Worm (Caenorhabditis elegans): ENCODE results near the gene T05C3.6.

DNA sequence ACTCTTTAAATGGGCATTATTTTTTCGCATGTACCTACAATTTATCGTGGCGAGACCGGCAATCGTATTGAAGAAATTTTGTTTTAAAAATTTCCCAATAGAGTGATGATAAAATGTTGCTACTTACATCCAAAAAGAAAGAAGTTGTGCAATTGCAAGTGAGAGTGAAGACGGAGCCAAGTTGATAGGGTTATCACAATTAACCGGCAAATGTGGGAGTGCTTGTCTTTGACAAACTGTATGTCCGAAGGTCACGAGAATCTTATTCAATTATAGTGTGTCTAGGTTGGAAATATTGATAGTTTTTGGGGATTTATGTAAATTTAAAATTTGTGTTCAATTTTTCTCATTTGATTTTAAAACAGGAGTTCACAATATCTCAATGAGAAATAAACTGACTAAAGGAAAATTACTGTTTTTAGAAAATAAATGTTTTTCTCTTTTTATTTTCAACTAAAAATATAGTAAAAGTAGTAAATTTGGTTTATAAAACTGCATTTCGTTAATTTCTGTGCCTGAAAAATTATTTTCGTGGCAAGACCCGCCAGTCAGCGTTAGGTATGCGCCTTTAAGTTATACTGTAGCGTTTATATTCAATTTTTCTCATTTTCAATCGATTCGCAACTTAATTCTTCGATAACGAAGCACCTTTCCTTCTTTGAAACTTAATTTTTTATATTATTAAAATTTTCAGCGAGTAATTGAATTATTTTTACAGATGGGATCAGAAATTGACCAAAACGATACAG is 23.6 kb downstream of the T05C3.6 start, which contains the start of the genes hpo-15 and mms-19:
- TF ChIP-seq F13C5.2 (tag; optimal IDR thresholded peaks at IDR 0.05) (no peak), ceh-13 (GFP tag; optimal IDR thresholded peaks at IDR 0.05) (no peak)
